Worm (Caenorhabditis elegans) whole organism, L1 larva: ENCODE measurements around the gene F41H10.12.

ENCODE experiments used
- hlh-4 ChIP-seq: sonication (generic microtip); optimal IDR thresholded peaks from 2 replicates; lab custom pipeline; 2016; ENCODE audit warnings: mild to moderate bottlenecking, missing genetic modification characterization, missing compliant biosample characterization
- nhr-12 ChIP-seq: sonication (generic microtip); optimal IDR thresholded peaks from 2 replicates; lab custom pipeline; 2017; ENCODE audit warnings: missing biosample characterization, missing genetic modification characterization
- nhr-28 ChIP-seq: fragments of 150-350 bp; optimal IDR thresholded peaks from 2 replicates; lab custom pipeline; 2014; ENCODE audit warnings: missing biosample characterization, missing genetic modification characterization
- nhr-77 ChIP-seq: fragments of 150-350 bp; optimal IDR thresholded peaks from 2 replicates; lab custom pipeline; 2014; ENCODE audit warnings: missing biosample characterization, missing genetic modification characterization
- skn-1 ChIP-seq: fragments of 150-350 bp; optimal IDR thresholded peaks from 2 replicates; lab custom pipeline; 2014; ENCODE audit warnings: missing biosample characterization, missing genetic modification characterization

DNA sequence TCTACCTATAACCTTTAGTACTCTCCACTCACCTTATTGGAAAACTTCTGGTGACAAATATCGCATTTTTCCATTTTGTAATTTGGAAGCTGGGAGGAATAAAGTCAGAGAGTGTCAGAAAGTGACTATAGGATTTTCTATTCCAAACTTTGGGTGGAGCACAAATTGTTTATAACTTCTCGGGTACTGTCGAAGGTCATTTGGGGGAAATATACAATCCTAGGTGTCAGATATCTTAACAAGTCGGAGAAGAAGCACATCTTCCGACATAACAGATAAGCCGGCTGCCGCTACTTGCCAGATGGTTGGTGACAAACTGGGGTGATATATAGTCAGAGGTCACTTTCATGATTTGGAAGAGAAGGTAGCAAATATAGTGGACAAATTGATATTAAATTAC, 34.0 kb downstream of the F41H10.12 start, which contains the start of gene ehn-3:
- TF ChIP-seq skn-1 (no peak), hlh-4 (tag; lab: Kevin White, UChicago) (no peak), nhr-77 (tag; lab: Kevin White, UChicago) (no peak), nhr-12 (tag; lab: Kevin White, UChicago) (no peak), nhr-28 (tag; lab: Kevin White, UChicago) (no peak)
